Worm (Caenorhabditis elegans): ENCODE data around the gene coel-1.

Gene coel-1

DNA sequence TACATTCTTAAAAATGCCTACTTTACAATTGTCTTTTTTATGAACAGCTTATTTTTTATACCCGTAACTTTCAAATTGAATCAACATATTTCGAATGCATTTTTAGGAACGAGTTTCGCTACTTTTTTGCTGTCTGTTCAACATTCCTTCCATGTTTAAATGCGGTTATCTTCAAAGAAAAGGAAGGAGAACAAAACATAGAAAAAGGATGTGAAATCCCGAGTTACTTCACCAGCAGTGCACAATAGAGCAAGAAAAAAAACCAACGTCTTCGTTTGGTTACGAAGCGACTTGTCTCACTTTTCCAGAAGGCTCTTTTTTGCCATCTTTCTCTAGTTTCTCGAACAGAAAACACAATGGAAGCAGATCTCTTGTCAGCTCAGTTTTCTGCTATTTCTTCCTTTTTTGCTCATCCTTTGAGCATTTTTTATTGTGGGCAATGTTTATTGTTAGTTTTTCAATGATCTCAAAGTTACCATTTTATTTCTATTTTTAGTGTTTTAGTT, 20.3 kb downstream of the coel-1 start, which contains the start of gene cka-2:
cka-2 (plus strand) TSS at position 456 of the 506 bp plus-strand sequence.
- TF ChIP-seq aptf-3 (GFP tag; IDR thresholded peaks at IDR 0.05) (no peak), B0336.3 (GFP tag; IDR thresholded peaks at IDR 0.05) (no peak), dpl-1 (GFP tag; optimal IDR thresholded peaks at IDR 0.05) (no peak), dpff-1 (tag; optimal IDR thresholded peaks at IDR 0.05) (no peak), sptf-2 (GFP tag; optimal IDR thresholded peaks at IDR 0.05) (no peak), unc-62 (GFP tag; optimal IDR thresholded peaks at IDR 0.05) (no peak), dox-1 (GFP tag; IDR thresholded peaks at IDR 0.05) (no peak), aptf-2 (GFP tag; conservative IDR thresholded peaks at IDR 0.05) (no peak), lsy-27 (tag; optimal IDR thresholded peaks at IDR 0.05; ENCODE audit: borderline replicate concordance, insufficient read depth) (no peak), attf-5 (GFP tag; optimal IDR thresholded peaks at IDR 0.05) (no peak), tbp1 (GFP tag; optimal IDR thresholded peaks at IDR 0.05) (no peak), B0261.1 (tag; optimal IDR thresholded peaks at IDR 0.05) (no peak), F23B12.7 (tag; optimal IDR thresholded peaks at IDR 0.05; ENCODE audit: insufficient read depth) (no peak), zfh-2 (GFP tag; conservative IDR thresholded peaks at IDR 0.05) (no peak), snpc-1.1 (tag; optimal IDR thresholded peaks at IDR 0.05; ENCODE audit: insufficient read depth) (no peak), ceh-91 (GFP tag; IDR thresholded peaks at IDR 0.05) (no peak)

- TF ChIP-seq zim-3 (tag; optimal IDR thresholded peaks at IDR 0.05) (no peak), F55B11.4 (tag; optimal IDR thresholded peaks at IDR 0.05; ENCODE audit: borderline replicate concordance, insufficient read depth) (no peak), efl-1 (GFP tag; optimal IDR thresholded peaks at IDR 0.05) (no peak), snpc-3.4 (tag; optimal IDR thresholded peaks at IDR 0.05) (no peak), ceh-91 (GFP tag; IDR thresholded peaks at IDR 0.05) (no peak), nfya-1 (tag; optimal IDR thresholded peaks at IDR 0.05; ENCODE audit: borderline replicate concordance, insufficient read depth) (no peak), D2030.7 (GFP tag; IDR thresholded peaks at IDR 0.05) (no peak), snpc-4 (GFP tag; optimal IDR thresholded peaks at IDR 0.05) (no peak), snpc-4 (tag; optimal IDR thresholded peaks at IDR 0.05) (no peak), attf-6 (GFP tag; IDR thresholded peaks at IDR 0.05) (no peak), K12H6.12 (tag; optimal IDR thresholded peaks at IDR 0.05) (no peak), hlh-12 (tag; optimal IDR thresholded peaks at IDR 0.05) (no peak), F23B12.7 (tag; optimal IDR thresholded peaks at IDR 0.05; ENCODE audit: insufficient read depth) (no peak), snpc-1.3 (tag; optimal IDR thresholded peaks at IDR 0.05; ENCODE audit: insufficient read depth) (no peak), hlh-26 (GFP tag; conservative IDR thresholded peaks at IDR 0.05) (no peak), ama-1 (optimal IDR thresholded peaks at IDR 0.05) (no peak), ama-1 (GFP tag; optimal IDR thresholded peaks at IDR 0.05) (no peak), F57A8.1 (GFP tag; optimal IDR thresholded peaks at IDR 0.05) (no peak), unc-130 (GFP tag; optimal IDR thresholded peaks at IDR 0.05) (no peak), ztf-28 (GFP tag; IDR thresholded peaks at IDR 0.05) (no peak)
Observed at ce11 chrX:4289805-4290204, 24.3 kb downstream of the coel-1 start.

- TF ChIP-seq egrh-3 (GFP tag; IDR thresholded peaks at IDR 0.05) (peak; percentile 31; the same call in 1 of the 2 replicates), lin-35 (GFP tag; optimal IDR thresholded peaks at IDR 0.05) (no peak), cebp-1 (GFP tag; IDR thresholded peaks at IDR 0.05) (peak; percentile 38; the same call in 1 of the 2 replicates), cebp-1 (tag; optimal IDR thresholded peaks at IDR 0.05) (peak; percentile 84), nhr-80 (tag; optimal IDR thresholded peaks at IDR 0.05) (peak; percentile 26), ama-1 (optimal IDR thresholded peaks at IDR 0.05) (no peak), ama-1 (GFP tag; optimal IDR thresholded peaks at IDR 0.05) (no peak)
Observed at ce11 chrX:4294957-4295356, 29.5 kb downstream of the coel-1 start.

All from whole organism, young adult.